Worm (Caenorhabditis elegans) whole organism, L4 larva: ENCODE measurements around the gene twk-12.

Source experiments
- daf-16 ChIP-seq, 3 experiments: sonication (generic microtip); optimal IDR thresholded peaks; 2 replicates each; lab custom pipeline; 2016 to 2017; ENCODE audit warnings: missing genetic modification characterization in 3 of 3, missing genetic modification reagents in 3 of 3, mild to moderate bottlenecking in 2 of 3, missing compliant biosample characterization in 2 of 3, missing biosample characterization in 1 of 3, moderate library complexity in 1 of 3
- egl-27 ChIP-seq: sonication (generic microtip); optimal IDR thresholded peaks from 3 replicates; lab custom pipeline; 2017; ENCODE audit warnings: missing biosample characterization, missing genetic modification reagents, missing genetic modification characterization
- fos-1 ChIP-seq: fragments of 150-350 bp; optimal IDR thresholded peaks from 2 replicates; lab custom pipeline; 2014; ENCODE audit warnings: missing biosample characterization, missing genetic modification characterization

DNA sequence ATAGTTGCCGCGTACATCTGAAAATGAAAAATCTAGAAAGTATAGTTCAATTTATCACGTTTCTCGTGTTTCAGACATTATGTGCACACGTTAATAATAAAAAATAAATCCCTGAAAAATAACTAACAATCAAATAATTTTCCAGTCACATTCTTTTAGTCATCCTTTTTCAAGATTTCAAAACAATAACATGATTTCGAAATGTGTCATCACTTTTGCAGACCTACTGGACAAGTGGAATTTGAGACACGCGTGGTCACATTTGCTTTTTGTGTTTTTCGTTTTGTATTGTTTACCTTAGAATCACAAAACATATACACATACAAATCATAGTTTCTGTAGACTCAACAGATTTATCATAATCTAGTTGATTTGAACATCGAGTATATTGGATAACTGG is 42.0 kb downstream of the twk-12 start:
- TF ChIP-seq egl-27 (tag; lab: Kevin White, UChicago) = no peak
- TF ChIP-seq fos-1 (tag; lab: Kevin White, UChicago) = no peak
- no peak for TF ChIP-seq daf-16 (GFP tag; optimal IDR thresholded peaks at IDR 0.05; lab: Kevin White, UChicago)
- TF ChIP-seq daf-16 (tag; optimal IDR thresholded peaks at IDR 0.05; lab: Kevin White, UChicago) = no peak
